Worm (Caenorhabditis elegans): ENCODE measurements around the gene K02E11.4.

ce11 chrV:14294396-14294795 lies 46.5 kb upstream of the K02E11.4 start, which contains the start of gene F14D7.9:
- TF ChIP-seq nhr-25 (tag; optimal IDR thresholded peaks at IDR 0.05) (no peak), nhr-6 (tag; optimal IDR thresholded peaks at IDR 0.05) (no peak), snpc-4 (tag; optimal IDR thresholded peaks at IDR 0.05) (no peak), ama-1 (optimal IDR thresholded peaks at IDR 0.05) (no peak), lin-39 (tag; optimal IDR thresholded peaks at IDR 0.05) (no peak), mdl-1 (tag; optimal IDR thresholded peaks at IDR 0.05) (no peak), aly-2 (tag; optimal IDR thresholded peaks at IDR 0.05) (no peak)
